Fruit fly (Drosophila melanogaster): Measurements from ENCODE around the gene CG45071.
A peak's percentile ranks its signal among the peaks of the same experiment; 100 is the strongest.

Gene CG45071

dm6 chr3L:15097878-15098520, 7.7 kb upstream of the CG45071 start, which contains the start of gene Ctps (continued):
- TF ChIP-seq lab (GFP tag; optimal IDR thresholded peaks at IDR 0.05) = peak; percentile 24
- TF ChIP-seq sens (GFP tag) = peak; percentile 67
- TF ChIP-seq gce (GFP tag; IDR thresholded peaks at IDR 0.05) = no peak
- TF ChIP-seq CG7928 (GFP tag; optimal IDR thresholded peaks at IDR 0.05) = no peak
- TF ChIP-seq Nf-YA (GFP tag; IDR thresholded peaks at IDR 0.05) = no peak
- no peak for TF ChIP-seq CG10209 (GFP tag; optimal IDR thresholded peaks at IDR 0.05)
- TF ChIP-seq Trl (optimal IDR thresholded peaks at IDR 0.05) = no peak
- no peak for TF ChIP-seq Trl (GFP tag; optimal IDR thresholded peaks at IDR 0.05)
- no peak for TF ChIP-seq Bdp1 (GFP tag; optimal IDR thresholded peaks at IDR 0.05)
- 0 out of 3 replicates have a peak, but pooled peaks have one; percentile 7 for TF ChIP-seq z (GFP tag; IDR thresholded peaks at IDR 0.05)
- no peak for TF ChIP-seq Dad (GFP tag; optimal IDR thresholded peaks at IDR 0.05)
- no peak for TF ChIP-seq CG13424 (tag; optimal IDR thresholded peaks at IDR 0.05)
- no peak for TF ChIP-seq ftz-f1 (GFP tag; optimal IDR thresholded peaks at IDR 0.05)
- TF ChIP-seq CG30403 (GFP tag; optimal IDR thresholded peaks at IDR 0.05) = no peak
- no peak for TF ChIP-seq sqz (GFP tag; optimal IDR thresholded peaks at IDR 0.05)
- no peak for TF ChIP-seq al (GFP tag; IDR thresholded peaks at IDR 0.05)
- TF ChIP-seq gsb-n (tag; optimal IDR thresholded peaks at IDR 0.05) = no peak
- no peak for TF ChIP-seq CG4854 (GFP tag; optimal IDR thresholded peaks at IDR 0.05)
- no peak for TF ChIP-seq hkb (optimal IDR thresholded peaks at IDR 0.05)
- TF ChIP-seq hkb (GFP tag; IDR thresholded peaks at IDR 0.05) = no peak
- TF ChIP-seq CG12236 (GFP tag; optimal IDR thresholded peaks at IDR 0.05) = no peak
- TF ChIP-seq tll (GFP tag; optimal IDR thresholded peaks at IDR 0.05) = no peak
- no peak for TF ChIP-seq CG18599 (GFP tag; optimal IDR thresholded peaks at IDR 0.05)
- TF ChIP-seq B-H1 (GFP tag; IDR thresholded peaks at IDR 0.05) = no peak
- no peak for TF ChIP-seq PHDP (tag; optimal IDR thresholded peaks at IDR 0.05)
- TF ChIP-seq CG31388 (GFP tag; optimal IDR thresholded peaks at IDR 0.05) = no peak
- peak; percentile 66 for TF ChIP-seq CG1603 (tag; optimal IDR thresholded peaks at IDR 0.05)
- no peak for TF ChIP-seq CG8388 (GFP tag; optimal IDR thresholded peaks at IDR 0.05)
- TF ChIP-seq H15 (GFP tag; IDR thresholded peaks at IDR 0.05) = no peak
- TF ChIP-seq Abd-B (GFP tag; optimal IDR thresholded peaks at IDR 0.05) = no peak
- no peak for TF ChIP-seq dysf (GFP tag; IDR thresholded peaks at IDR 0.05)
- no peak for TF ChIP-seq inv (GFP tag; IDR thresholded peaks at IDR 0.05; ENCODE audit: partially characterized antibody)
- no peak for TF ChIP-seq HLH54F (GFP tag; optimal IDR thresholded peaks at IDR 0.05)
- TF ChIP-seq Vsx1 (GFP tag; optimal IDR thresholded peaks at IDR 0.05) = no peak
- no peak for TF ChIP-seq Bteb2 (GFP tag; optimal IDR thresholded peaks at IDR 0.05)
- TF ChIP-seq CG3995 (GFP tag; optimal IDR thresholded peaks at IDR 0.05) = peak; percentile 31
- no peak for TF ChIP-seq CG4820 (GFP tag; optimal IDR thresholded peaks at IDR 0.05)
- 0 out of 2 replicates have a peak, but pooled peaks have one; percentile 40 for TF ChIP-seq vvl (GFP tag; IDR thresholded peaks at IDR 0.05)
- TF ChIP-seq Opbp (GFP tag; IDR thresholded peaks at IDR 0.05; ENCODE audit: partially characterized antibody) = no peak
- TF ChIP-seq CG11093 (GFP tag; IDR thresholded peaks at IDR 0.05) = no peak
- TF ChIP-seq p53 (GFP tag; optimal IDR thresholded peaks at IDR 0.05) = no peak
- no peak for TF ChIP-seq vnd (GFP tag; IDR thresholded peaks at IDR 0.05; ENCODE audit: partially characterized antibody)
- no peak for TF ChIP-seq CG17361 (GFP tag; IDR thresholded peaks at IDR 0.05)
- TF ChIP-seq maf-S (GFP tag; optimal IDR thresholded peaks at IDR 0.05) = no peak
- peak; percentile 35 for TF ChIP-seq CG34376 (GFP tag; optimal IDR thresholded peaks at IDR 0.05)
- no peak for TF ChIP-seq eve (GFP tag; optimal IDR thresholded peaks at IDR 0.05)
- no peak for TF ChIP-seq lola (GFP tag; optimal IDR thresholded peaks at IDR 0.05)
- TF ChIP-seq CG16815 (GFP tag; optimal IDR thresholded peaks at IDR 0.05) = no peak
- TF ChIP-seq ham (GFP tag; IDR thresholded peaks at IDR 0.05) = no peak
- no peak for TF ChIP-seq CG4707 (GFP tag; optimal IDR thresholded peaks at IDR 0.05)
- no peak for TF ChIP-seq CG2202 (tag; optimal IDR thresholded peaks at IDR 0.05)

Data from whole organism, embryonic.